Fruit fly (Drosophila melanogaster) whole organism, prepupa: ENCODE measurements around the gene Ppt1.

Experiments used
- CG11294 ChIP-seq: fragments of 200-800 bp; sonication (Bioruptor generic); IDR thresholded peaks from 2 replicates; pipeline ENCODE4 v1.3.6; 2022; ENCODE audit warnings: missing biosample characterization, missing genetic modification characterization
- CG15336 ChIP-seq: fragments of 200-800 bp; sonication (Bioruptor generic); IDR thresholded peaks from 2 replicates; pipeline ENCODE4 v1.3.6; 2022; ENCODE audit warnings: missing biosample characterization, missing genetic modification characterization
- CG1621 ChIP-seq: fragments of 200-800 bp; sonication (Bioruptor generic); optimal IDR thresholded peaks from 3 replicates; lab custom pipeline; 2018; ENCODE audit warnings: missing biosample characterization, mild to moderate bottlenecking, missing genetic modification characterization
- CG16779 ChIP-seq: fragments of 200-800 bp; sonication (Bioruptor generic); optimal IDR thresholded peaks from 3 replicates; lab custom pipeline; 2017; ENCODE audit warnings: missing biosample characterization, mild to moderate bottlenecking, missing genetic modification characterization
- CG31627 ChIP-seq: fragments of 200-800 bp; sonication (Bioruptor generic); optimal IDR thresholded peaks from 3 replicates; lab custom pipeline; 2016; ENCODE audit warnings: missing biosample characterization, missing genetic modification characterization
- CG32006 ChIP-seq: fragments of 200-800 bp; sonication (Bioruptor generic); optimal IDR thresholded peaks from 3 replicates; lab custom pipeline; 2017; ENCODE audit warnings: missing biosample characterization, mild to moderate bottlenecking, missing genetic modification characterization
- CG34406 ChIP-seq: fragments of 200-800 bp; sonication (Bioruptor generic); optimal IDR thresholded peaks from 3 replicates; lab custom pipeline; 2016; ENCODE audit warnings: missing biosample characterization, missing genetic modification characterization
- CG6163 ChIP-seq: fragments of 200-800 bp; sonication (Bioruptor generic); IDR thresholded peaks from 3 replicates; pipeline ENCODE4 v1.3.6; 2022; ENCODE audit warnings: missing biosample characterization, missing genetic modification characterization
- CG6276 ChIP-seq: fragments of 200-800 bp; sonication (Bioruptor generic); optimal IDR thresholded peaks from 2 replicates; lab custom pipeline; 2017; ENCODE audit warnings: missing biosample characterization, mild to moderate bottlenecking, missing genetic modification characterization
- CG6792 ChIP-seq: fragments of 200-800 bp; sonication (Bioruptor generic); optimal IDR thresholded peaks from 3 replicates; lab custom pipeline; 2016; ENCODE audit warnings: missing biosample characterization, missing genetic modification characterization
- CG7368 ChIP-seq: fragments of 200-800 bp; sonication (Bioruptor generic); optimal IDR thresholded peaks from 3 replicates; lab custom pipeline; 2016; ENCODE audit warnings: missing biosample characterization, missing genetic modification characterization
- CG8119 ChIP-seq: fragments of 200-800 bp; sonication (Bioruptor generic); IDR thresholded peaks from 3 replicates; pipeline ENCODE4 v1.3.6; 2022; ENCODE audit warnings: missing biosample characterization, missing genetic modification characterization
- CG8319 ChIP-seq: fragments of 200-800 bp; sonication (Bioruptor generic); optimal IDR thresholded peaks from 3 replicates; lab custom pipeline; 2016; ENCODE audit warnings: missing biosample characterization, missing genetic modification characterization
- CG8632 ChIP-seq: fragments of 200-800 bp; sonication (Bioruptor generic); optimal IDR thresholded peaks from 3 replicates; lab custom pipeline; 2016; ENCODE audit warnings: missing biosample characterization, missing genetic modification characterization
- CG9139 ChIP-seq: fragments of 200-800 bp; sonication (Bioruptor generic); optimal IDR thresholded peaks from 3 replicates; lab custom pipeline; 2017; ENCODE audit warnings: missing biosample characterization, mild to moderate bottlenecking, missing genetic modification characterization
- Eip75B ChIP-seq: fragments of 200-800 bp; sonication (Bioruptor generic); optimal IDR thresholded peaks from 3 replicates; lab custom pipeline; 2016; ENCODE audit warnings: missing biosample characterization, missing genetic modification characterization
- Eip78C ChIP-seq: fragments of 200-800 bp; sonication (Bioruptor generic); peaks from one replicate; lab custom pipeline; 2016; ENCODE audit warnings: missing biosample characterization, missing genetic modification characterization
- Ets96B ChIP-seq: fragments of 200-800 bp; optimal IDR thresholded peaks from 2 replicates; lab custom pipeline; 2019; ENCODE audit warnings: missing biosample characterization, mild to moderate bottlenecking, missing genetic modification characterization, moderate library complexity
- Hr4 ChIP-seq: fragments of 200-800 bp; sonication (Bioruptor generic); optimal IDR thresholded peaks from 3 replicates; lab custom pipeline; 2016; ENCODE audit warnings: missing biosample characterization, missing genetic modification characterization
- Lpt ChIP-seq: fragments of 200-800 bp; sonication (Bioruptor generic); optimal IDR thresholded peaks from 3 replicates; lab custom pipeline; 2016; ENCODE audit warnings: missing biosample characterization, missing genetic modification characterization
- OdsH ChIP-seq: fragments of 200-800 bp; sonication (Bioruptor generic); optimal IDR thresholded peaks from 3 replicates; lab custom pipeline; 2016; ENCODE audit warnings: missing biosample characterization, missing genetic modification characterization
- dac ChIP-seq: fragments of 200-800 bp; sonication (Bioruptor generic); optimal IDR thresholded peaks from 2 replicates; lab custom pipeline; 2017; ENCODE audit warnings: missing biosample characterization, mild to moderate bottlenecking, missing genetic modification characterization
- eg ChIP-seq: fragments of 200-800 bp; sonication (Bioruptor generic); IDR thresholded peaks from 3 replicates; pipeline ENCODE4 v1.3.6; 2022; ENCODE audit warnings: missing biosample characterization, missing genetic modification characterization
- fd85E ChIP-seq: fragments of 200-800 bp; sonication (Bioruptor generic); optimal IDR thresholded peaks from 3 replicates; lab custom pipeline; 2016; ENCODE audit warnings: missing biosample characterization, missing genetic modification characterization
- fkh ChIP-seq: fragments of 200-800 bp; sonication (Bioruptor generic); optimal IDR thresholded peaks from 3 replicates; lab custom pipeline; 2017; ENCODE audit warnings: missing biosample characterization, mild to moderate bottlenecking, missing genetic modification characterization, moderate library complexity
- lz ChIP-seq: fragments of 200-800 bp; sonication (Bioruptor generic); optimal IDR thresholded peaks from 3 replicates; lab custom pipeline; 2016; ENCODE audit warnings: missing biosample characterization, missing genetic modification characterization
- pdm3 ChIP-seq: fragments of 200-800 bp; sonication (Bioruptor generic); optimal IDR thresholded peaks from 3 replicates; lab custom pipeline; 2016; ENCODE audit warnings: missing biosample characterization, missing genetic modification characterization
- salr ChIP-seq, 2 experiments: fragments of 200-800 bp; sonication (Bioruptor generic); optimal IDR thresholded peaks; 3 replicates each; lab custom pipeline; 2016 to 2018; ENCODE audit warnings: missing biosample characterization in 2 of 2, missing genetic modification characterization in 2 of 2, mild to moderate bottlenecking in 1 of 2
- spab ChIP-seq: fragments of 200-800 bp; sonication (Bioruptor generic); optimal IDR thresholded peaks from 2 replicates; lab custom pipeline; 2017; ENCODE audit warnings: missing biosample characterization, mild to moderate bottlenecking, missing genetic modification characterization, missing genetic modification reagents
- ss ChIP-seq, 2 experiments: fragments of 200-800 bp; sonication (Bioruptor generic); optimal IDR thresholded peaks; 2 replicates in 1 of 2; 3 replicates in 1 of 2; lab custom pipeline; 2017 to 2018; ENCODE audit warnings: mild to moderate bottlenecking in 2 of 2, missing biosample characterization in 2 of 2, missing genetic modification characterization in 2 of 2, moderate library complexity in 1 of 2
- svp ChIP-seq: fragments of 200-800 bp; sonication (Bioruptor generic); peaks from one replicate; lab custom pipeline; 2016; ENCODE audit warnings: missing biosample characterization, missing genetic modification characterization

Ppt1 gene

DNA sequence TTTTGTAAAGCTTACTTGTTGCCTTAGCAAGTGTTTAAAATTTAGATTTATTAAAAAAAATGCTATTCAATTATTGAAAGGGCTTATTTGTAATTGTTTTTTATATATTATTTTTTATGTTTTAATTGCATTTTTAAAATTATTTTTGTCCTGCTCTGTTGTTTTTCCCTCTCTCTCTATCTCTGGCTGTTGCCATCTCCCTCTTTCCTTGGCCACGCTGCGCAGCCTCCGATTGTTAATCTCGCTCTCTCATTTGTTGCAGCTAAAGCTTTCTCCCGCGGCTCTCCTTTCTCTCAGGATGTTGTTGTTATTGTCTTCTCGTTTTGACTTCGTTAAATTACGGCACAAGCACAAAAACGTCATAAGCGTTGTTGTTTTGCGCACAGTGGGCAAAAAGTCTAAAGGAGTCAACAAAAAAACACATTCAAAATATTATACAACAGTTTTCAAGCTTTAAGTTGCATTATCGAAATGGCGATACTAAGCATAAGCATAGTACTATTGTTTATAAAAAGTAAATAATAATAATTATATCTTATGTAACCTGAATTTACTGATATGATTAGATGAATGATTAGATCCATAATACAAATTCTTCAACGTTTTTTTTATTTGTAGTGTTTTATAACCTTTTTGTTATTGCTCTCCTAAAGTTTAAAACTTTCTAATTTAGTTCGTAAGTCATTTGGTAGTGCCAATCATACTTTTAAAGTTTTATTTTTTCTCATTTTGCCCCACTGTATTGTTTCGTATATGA, 4.2 kb upstream of the Ppt1 start:
- TF ChIP-seq Eip78C (GFP tag; lab: Kevin White, UChicago) (peak; percentile 58), CG7368 (GFP tag; lab: Kevin White, UChicago) (no peak), Eip75B (GFP tag; lab: Kevin White, UChicago) (no peak), CG8632 (GFP tag; lab: Kevin White, UChicago) (peak; percentile 13), OdsH (peak; percentile 13), CG32006 (peak; percentile 10), CG34406 (GFP tag; lab: Kevin White, UChicago) (peak; percentile 9), salr (GFP tag; optimal IDR thresholded peaks at IDR 0.05; lab: Kevin White, UChicago) (peak in 1 of 2 experiments; percentile 15), Ets96B (tag; lab: Kevin White, UChicago) (peak; percentile 5), spab (GFP tag; lab: Kevin White, UChicago) (no peak), svp (GFP tag; lab: Kevin White, UChicago) (peak; percentile 48), CG16779 (no peak)
- TF ChIP-seq, all 60 proteins: peak for 8

DNA sequence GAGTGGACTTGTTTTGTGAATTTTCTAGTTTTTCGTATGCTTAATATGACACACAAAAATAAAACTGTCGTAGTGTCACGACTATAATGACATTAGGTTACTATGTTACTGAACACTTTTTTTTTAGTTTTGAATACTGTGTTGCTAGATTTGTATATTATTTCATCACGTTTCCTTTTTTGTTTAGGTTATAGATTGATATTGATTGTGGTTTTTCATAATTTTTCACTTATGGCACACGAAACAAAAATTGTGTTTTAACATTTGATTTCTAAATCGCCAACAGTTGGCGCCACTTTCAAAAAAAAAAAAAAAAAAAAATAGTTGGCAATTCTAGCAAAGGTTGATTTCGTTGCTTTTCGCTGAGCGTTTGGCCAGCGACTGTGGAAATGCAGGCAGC, 3.5 kb upstream of the Ppt1 start, which contains the start of gene CG11294:
Gene CG11294, minus strand, starts transcription at position 101 of the 400 bp plus-strand sequence.
- no peak for TF ChIP-seq OdsH
- TF ChIP-seq CG7368 (GFP tag; lab: Kevin White, UChicago) = no peak

DNA sequence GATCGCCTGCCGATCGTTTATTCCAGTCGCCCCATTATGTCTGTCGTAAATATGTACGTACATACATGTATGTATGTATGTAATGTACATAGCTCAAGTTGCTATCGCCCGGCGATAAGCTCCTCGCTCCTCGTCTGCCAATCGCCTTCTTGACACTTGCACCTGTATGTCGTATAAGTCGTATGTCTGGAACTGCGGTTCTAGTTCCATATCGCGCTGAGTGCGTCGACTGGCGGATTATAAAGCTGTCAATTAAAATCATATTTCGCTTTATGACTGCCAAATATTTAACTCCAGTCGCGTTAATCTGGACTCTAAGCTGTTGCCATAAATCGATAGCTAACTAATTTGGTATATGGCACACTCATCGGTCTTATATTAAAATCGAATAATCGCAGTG, 4.6 kb downstream of the Ppt1 start:
- TF ChIP-seq fd85E (no peak), pdm3 (GFP tag; lab: Kevin White, UChicago) (no peak), CG6792 (GFP tag; lab: Kevin White, UChicago) (no peak), svp (GFP tag; lab: Kevin White, UChicago) (peak; percentile 97), CG31627 (GFP tag; lab: Kevin White, UChicago) (no peak), CG8319 (GFP tag; lab: Kevin White, UChicago) (no peak), CG9139 (GFP tag; lab: Kevin White, UChicago) (no peak), dac (GFP tag; lab: Kevin White, UChicago) (no peak)

DNA sequence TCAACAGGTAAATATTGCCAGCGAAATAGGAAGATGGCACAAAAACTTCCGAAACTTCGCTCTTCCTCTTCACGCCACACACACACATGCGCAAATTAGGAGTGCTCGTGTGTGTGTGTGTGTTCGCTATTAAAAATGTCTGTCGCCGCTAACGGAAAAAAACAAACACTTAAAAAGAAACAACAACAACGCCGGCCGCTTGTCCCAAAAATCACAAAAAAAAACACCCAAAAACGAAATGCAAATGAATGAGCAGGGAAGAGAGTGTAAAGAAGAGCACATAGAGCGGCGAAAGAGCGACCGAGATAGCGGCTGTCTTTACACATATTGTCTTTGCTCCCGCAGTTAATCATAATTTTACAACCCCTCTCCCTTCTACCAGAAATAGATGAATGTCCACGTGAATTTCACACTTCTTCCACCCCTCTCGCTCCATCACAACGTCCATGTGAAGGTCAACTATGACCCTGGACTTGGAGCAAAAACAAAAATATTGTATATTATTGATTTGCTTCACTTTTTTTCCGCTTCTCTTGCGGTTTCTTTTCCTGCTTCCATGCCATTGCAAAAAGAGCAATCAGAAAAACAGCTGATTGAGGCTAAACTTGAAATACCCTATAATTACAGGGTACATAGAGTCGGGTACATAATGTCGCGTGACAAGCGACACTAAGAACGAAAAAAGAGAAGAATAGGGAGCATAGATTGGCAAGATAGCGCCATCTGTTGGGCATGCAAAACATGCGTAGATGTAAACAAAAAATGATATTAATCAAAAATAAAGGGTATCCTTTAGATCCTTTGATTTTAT, 8.0 kb downstream of the Ppt1 start:
- peak; percentile 59; the same call in 2 of the 3 replicates for TF ChIP-seq CG6163
- TF ChIP-seq CG8119 (GFP tag; lab: Robert Waterston, UW) = peak; percentile 65; the same call in 2 of the 3 replicates
- peak; percentile 79 for TF ChIP-seq svp (GFP tag; lab: Kevin White, UChicago)
- peak; percentile 18 for TF ChIP-seq Lpt (GFP tag; lab: Kevin White, UChicago)
- peak; percentile 16 for TF ChIP-seq Hr4
- TF ChIP-seq ss (GFP tag; optimal IDR thresholded peaks at IDR 0.05; lab: Kevin White, UChicago) = peak in 1 of 2 experiments; percentile 42
- TF ChIP-seq CG1621 (tag; lab: Kevin White, UChicago) = no peak
- TF ChIP-seq lz = no peak
- peak; percentile 66 for TF ChIP-seq Eip78C (GFP tag; lab: Kevin White, UChicago)
- peak; percentile 58 for TF ChIP-seq CG6276 (GFP tag; lab: Kevin White, UChicago)
- TF ChIP-seq CG11294 (GFP tag; lab: Robert Waterston, UW) = no peak
- TF ChIP-seq CG9139 (GFP tag; lab: Kevin White, UChicago) = peak; percentile 1
- peak; percentile 62 for TF ChIP-seq CG15336 (GFP tag; lab: Robert Waterston, UW)
- TF ChIP-seq eg = peak; percentile 85
- peak; percentile 30 for TF ChIP-seq fkh (GFP tag; lab: Kevin White, UChicago)
